Worm (Caenorhabditis elegans) whole organism, L4 larva: ENCODE results near the gene nlp-56.

Source experiments
- F10B5.3 ChIP-seq: sonication (generic microtip); optimal IDR thresholded peaks from 2 replicates; lab custom pipeline; 2016; ENCODE audit warnings: mild to moderate bottlenecking, missing genetic modification characterization, missing compliant biosample characterization
- aha-1 ChIP-seq: fragments of 150-350 bp; peaks from one replicate; lab custom pipeline; 2014; ENCODE audit warnings: missing biosample characterization, missing genetic modification characterization
- ceh-28 ChIP-seq: fragments of 150-350 bp; optimal IDR thresholded peaks from 2 replicates; lab custom pipeline; 2014; ENCODE audit warnings: missing biosample characterization, missing genetic modification reagents, missing genetic modification characterization
- ceh-44 ChIP-seq: fragments of 200-800 bp; sonication (Bioruptor generic); IDR thresholded peaks from 2 replicates; pipeline ENCODE4 v1.3.6; 2022; ENCODE audit warnings: missing genetic modification reagents, missing genetic modification characterization, missing compliant biosample characterization
- daf-12 ChIP-seq: fragments of 150-350 bp; optimal IDR thresholded peaks from 2 replicates; lab custom pipeline; 2014; ENCODE audit warnings: missing biosample characterization, missing genetic modification reagents, missing genetic modification characterization
- fkh-10 ChIP-seq: fragments of 150-350 bp; optimal IDR thresholded peaks from 2 replicates; lab custom pipeline; 2014; ENCODE audit warnings: missing biosample characterization, missing genetic modification reagents, missing genetic modification characterization
- mxl-3 ChIP-seq: fragments of 200-800 bp; sonication (Bioruptor generic); optimal IDR thresholded peaks from 2 replicates; lab custom pipeline; 2018; ENCODE audit warnings: mild to moderate bottlenecking, missing genetic modification characterization, missing compliant biosample characterization
- nhr-102 ChIP-seq: sonication (generic microtip); optimal IDR thresholded peaks from 2 replicates; lab custom pipeline; 2016; ENCODE audit warnings: mild to moderate bottlenecking, missing genetic modification characterization, moderate library complexity, missing compliant biosample characterization
- nhr-237 ChIP-seq: sonication (generic microtip); optimal IDR thresholded peaks from 2 replicates; lab custom pipeline; 2017; ENCODE audit warnings: missing biosample characterization, missing genetic modification characterization
- pqm-1 ChIP-seq: sonication (generic microtip); optimal IDR thresholded peaks from 2 replicates; lab custom pipeline; 2017; ENCODE audit warnings: missing biosample characterization, missing genetic modification characterization
- unc-62 ChIP-seq, 3 experiments: fragments of 150-350 bp in 1 of 3; sonication (generic microtip); optimal IDR thresholded peaks in 2 of 3; peaks in 1 of 3; 1 replicate in 1 of 3; 2 replicates in 2 of 3; lab custom pipeline; 2014 to 2017; ENCODE audit warnings: missing biosample characterization in 3 of 3, missing genetic modification characterization in 3 of 3, missing genetic modification reagents in 3 of 3, missing genotype in 1 of 3

- TF ChIP-seq mxl-3 (GFP tag; lab: Kevin White, UChicago) (no peak), unc-62 (GFP tag; optimal IDR thresholded peaks at IDR 0.05 in 1 of 2; lab: Kevin White, UChicago) (no peak), unc-62 (tag; optimal IDR thresholded peaks at IDR 0.05; lab: Kevin White, UChicago) (no peak), nhr-102 (tag; lab: Kevin White, UChicago) (no peak), ceh-28 (tag; lab: Kevin White, UChicago) (no peak), nhr-237 (tag; lab: Kevin White, UChicago) (no peak), pqm-1 (tag; lab: Kevin White, UChicago) (no peak), daf-12 (tag; lab: Kevin White, UChicago) (no peak), F10B5.3 (no peak), ceh-44 (no peak), aha-1 (tag; lab: Kevin White, UChicago) (no peak), fkh-10 (GFP tag; lab: Kevin White, UChicago) (no peak)
These were observed 22.4 kb upstream of the nlp-56 start, which contains the start of gene oig-5 for ce11 chrIV:14806903-14807302.
